Fruit fly (Drosophila melanogaster) whole organism, embryonic: ENCODE data around the gene Dyrk2.

ENCODE experiments used
- ATbp ChIP-seq: fragments of 200-800 bp; sonication (Bioruptor generic); optimal IDR thresholded peaks from 2 replicates; lab custom pipeline; 2017; ENCODE audit warnings: missing biosample characterization, mild to moderate bottlenecking, missing genetic modification characterization, missing genetic modification reagents
- B-H2 ChIP-seq: fragments of 200-800 bp; sonication (Bioruptor generic); optimal IDR thresholded peaks from 2 replicates; lab custom pipeline; 2018; ENCODE audit warnings: missing biosample characterization, mild to moderate bottlenecking, missing genetic modification characterization
- CG10267 ChIP-seq: fragments of 200-800 bp; sonication (Bioruptor generic); optimal IDR thresholded peaks from 2 replicates; lab custom pipeline; 2018; ENCODE audit warnings: missing biosample characterization, mild to moderate bottlenecking, missing genetic modification characterization, moderate library complexity
- CG14965 ChIP-seq: fragments of 200-800 bp; sonication (Bioruptor generic); optimal IDR thresholded peaks from 2 replicates; lab custom pipeline; 2016; ENCODE audit warnings: missing biosample characterization, missing genetic modification characterization, borderline replicate concordance
- CG15696 ChIP-seq: fragments of 200-800 bp; sonication (Bioruptor generic); optimal IDR thresholded peaks from 2 replicates; lab custom pipeline; 2019; ENCODE audit warnings: missing biosample characterization, mild to moderate bottlenecking, missing genetic modification characterization, moderate library complexity
- CG17829 ChIP-seq: fragments of 200-800 bp; optimal IDR thresholded peaks from 2 replicates; lab custom pipeline; 2019; ENCODE audit warnings: missing biosample characterization, mild to moderate bottlenecking, missing genetic modification characterization, moderate library complexity
- CG1792 ChIP-seq: fragments of 200-800 bp; sonication (Bioruptor generic); optimal IDR thresholded peaks from 2 replicates; lab custom pipeline; 2016; ENCODE audit warnings: missing biosample characterization, missing genetic modification characterization
- CG18476 ChIP-seq: fragments of 200-800 bp; sonication (Bioruptor generic); optimal IDR thresholded peaks from 2 replicates; lab custom pipeline; 2016; ENCODE audit warnings: missing biosample characterization, mild to moderate bottlenecking, missing genetic modification characterization
- CG2889 ChIP-seq: fragments of 200-800 bp; sonication (Bioruptor generic); IDR thresholded peaks from 3 replicates; pipeline ENCODE4 v1.3.6; 2022; ENCODE audit warnings: missing biosample characterization, missing genetic modification characterization
- CG31388 ChIP-seq: fragments of 200-800 bp; sonication (Bioruptor generic); optimal IDR thresholded peaks from 2 replicates; lab custom pipeline; 2016; ENCODE audit warnings: missing biosample characterization, missing genetic modification characterization
- CG3281 ChIP-seq: fragments of 200-800 bp; sonication (Bioruptor generic); optimal IDR thresholded peaks from 3 replicates; lab custom pipeline; 2017; ENCODE audit warnings: missing biosample characterization, mild to moderate bottlenecking, missing genetic modification characterization
- CG3726 ChIP-seq: fragments of 200-800 bp; sonication (Bioruptor generic); IDR thresholded peaks from 3 replicates; pipeline ENCODE4, ENCODE4 v1.3.6; 2022; ENCODE audit warnings: missing biosample characterization, missing genetic modification characterization
- CG4360 ChIP-seq: fragments of 200-800 bp; sonication (Bioruptor generic); IDR thresholded peaks from 2 replicates; pipeline ENCODE4 v1.3.6; 2022; ENCODE audit warnings: missing biosample characterization, missing genetic modification characterization
- CG5245 ChIP-seq: fragments of 200-800 bp; sonication (Bioruptor generic); optimal IDR thresholded peaks from 3 replicates; lab custom pipeline; 2016; ENCODE audit warnings: missing biosample characterization, missing genetic modification characterization
- CG6683 ChIP-seq: fragments of 200-800 bp; sonication (Bioruptor generic); optimal IDR thresholded peaks from 2 replicates; lab custom pipeline; 2017; ENCODE audit warnings: missing biosample characterization, mild to moderate bottlenecking, missing genetic modification characterization, missing genetic modification reagents
- CG7839 ChIP-seq: fragments of 200-800 bp; sonication (Bioruptor generic); optimal IDR thresholded peaks from 3 replicates; lab custom pipeline; 2018; ENCODE audit warnings: missing biosample characterization, mild to moderate bottlenecking, missing genetic modification characterization, moderate library complexity
- CG8290 ChIP-seq, 3 experiments: fragments of 200-800 bp; sonication (Bioruptor generic); optimal IDR thresholded peaks; 2 replicates each; lab custom pipeline; 2016 to 2019; ENCODE audit warnings: missing biosample characterization in 3 of 3, missing genetic modification characterization in 3 of 3, mild to moderate bottlenecking in 2 of 3, moderate library complexity in 1 of 3
- CG9437 ChIP-seq: fragments of 200-800 bp; sonication (Bioruptor generic); optimal IDR thresholded peaks from 2 replicates; lab custom pipeline; 2018; ENCODE audit warnings: missing biosample characterization, mild to moderate bottlenecking, missing genetic modification characterization
- D19A ChIP-seq: fragments of 200-800 bp; optimal IDR thresholded peaks from 3 replicates; lab custom pipeline; 2019; ENCODE audit warnings: missing biosample characterization, mild to moderate bottlenecking, missing genetic modification characterization, moderate library complexity
- Deaf1 ChIP-seq: fragments of 200-800 bp; optimal IDR thresholded peaks from 3 replicates; lab custom pipeline; 2019; ENCODE audit warnings: missing biosample characterization, mild to moderate bottlenecking, missing genetic modification characterization, moderate library complexity
- Dp ChIP-seq: fragments of 200-800 bp; sonication (Bioruptor generic); optimal IDR thresholded peaks from 2 replicates; lab custom pipeline; 2018; ENCODE audit warnings: missing biosample characterization, mild to moderate bottlenecking, missing genetic modification characterization, moderate library complexity
- Elba2 ChIP-seq: fragments of 200-800 bp; sonication (Bioruptor generic); optimal IDR thresholded peaks from 3 replicates; lab custom pipeline; 2016; ENCODE audit warnings: missing biosample characterization, missing genetic modification characterization
- Ets65A ChIP-seq: fragments of 200-800 bp; sonication (Bioruptor generic); peaks from one replicate; lab custom pipeline; 2016; ENCODE audit warnings: missing biosample characterization, missing genetic modification characterization
- Ets97D ChIP-seq: fragments of 200-800 bp; sonication (Bioruptor generic); optimal IDR thresholded peaks from 3 replicates; lab custom pipeline; 2016; ENCODE audit warnings: missing biosample characterization, missing genetic modification characterization
- Hr51 ChIP-seq, 2 experiments: fragments of 200-800 bp; sonication (Bioruptor generic); optimal IDR thresholded peaks; 2 replicates in 1 of 2; 3 replicates in 1 of 2; lab custom pipeline; 2016 to 2018; ENCODE audit warnings: missing biosample characterization in 2 of 2, missing genetic modification characterization in 2 of 2, mild to moderate bottlenecking in 1 of 2, moderate library complexity in 1 of 2
- Lpt ChIP-seq: fragments of >200 bp; optimal IDR thresholded peaks from 2 replicates; lab custom pipeline; 2018; ENCODE audit warnings: missing biosample characterization, missing genetic modification characterization
- Med ChIP-seq: fragments of 200-800 bp; sonication (Bioruptor generic); peaks from one replicate; lab custom pipeline; 2016; ENCODE audit warnings: missing biosample characterization, missing genetic modification characterization, mild to moderate bottlenecking, inconsistent platforms, moderate library complexity
- Opbp ChIP-seq: fragments of 200-800 bp; sonication (Bioruptor generic); IDR thresholded peaks from 3 replicates; pipeline ENCODE4 v1.3.6; 2022; ENCODE audit warnings: missing biosample characterization, missing genetic modification characterization; ENCODE audit not compliant: partially characterized antibody
- Optix ChIP-seq: fragments of 200-800 bp; sonication (Bioruptor generic); IDR thresholded peaks from 3 replicates; pipeline ENCODE4 v1.3.6; 2022; ENCODE audit warnings: missing biosample characterization, missing genetic modification characterization
- Taf1 ChIP-seq: fragments of 200-800 bp; sonication (Bioruptor generic); IDR thresholded peaks from 2 replicates; pipeline ENCODE4 v1.3.6; 2022; ENCODE audit warnings: missing biosample characterization, missing genetic modification characterization
- ab ChIP-seq: fragments of 200-800 bp; sonication (Bioruptor generic); optimal IDR thresholded peaks from 2 replicates; lab custom pipeline; 2016; ENCODE audit warnings: missing biosample characterization, missing genetic modification characterization
- ac ChIP-seq: fragments of 200-800 bp; sonication (Bioruptor generic); optimal IDR thresholded peaks from 3 replicates; lab custom pipeline; 2017; ENCODE audit warnings: missing biosample characterization, mild to moderate bottlenecking, missing genetic modification characterization
- amos ChIP-seq: fragments of 200-800 bp; sonication (Bioruptor generic); IDR thresholded peaks from 2 replicates; pipeline ENCODE4 v1.3.6; 2022; ENCODE audit warnings: missing biosample characterization, missing genetic modification characterization; ENCODE audit not compliant: partially characterized antibody
- crol ChIP-seq: fragments of 200-800 bp; sonication (Bioruptor generic); IDR thresholded peaks from 2 replicates; pipeline ENCODE4 v1.3.6; 2022; ENCODE audit warnings: missing biosample characterization, missing genetic modification characterization
- fd3F ChIP-seq: fragments of 200-800 bp; sonication (Bioruptor generic); optimal IDR thresholded peaks from 2 replicates; lab custom pipeline; 2018; ENCODE audit warnings: missing biosample characterization, mild to moderate bottlenecking, missing genetic modification characterization, moderate library complexity
- fd96Cb ChIP-seq: fragments of 200-800 bp; sonication (Bioruptor generic); optimal IDR thresholded peaks from 2 replicates; lab custom pipeline; 2018; ENCODE audit warnings: missing biosample characterization, mild to moderate bottlenecking, missing genetic modification characterization, moderate library complexity
- gcm ChIP-seq: fragments of 200-800 bp; sonication (Bioruptor generic); optimal IDR thresholded peaks from 2 replicates; lab custom pipeline; 2019; ENCODE audit warnings: missing biosample characterization, mild to moderate bottlenecking, missing genetic modification characterization, moderate library complexity
- hbn ChIP-seq: fragments of 200-800 bp; sonication (Bioruptor generic); IDR thresholded peaks from 2 replicates; pipeline ENCODE4 v1.3.6; 2022; ENCODE audit warnings: missing biosample characterization, missing genetic modification characterization; ENCODE audit not compliant: partially characterized antibody
- jing ChIP-seq: fragments of 200-800 bp; sonication (Bioruptor generic); optimal IDR thresholded peaks from 2 replicates; lab custom pipeline; 2018; ENCODE audit warnings: missing biosample characterization, mild to moderate bottlenecking, missing genetic modification characterization
- knrl ChIP-seq: fragments of 200-800 bp; sonication (Bioruptor generic); IDR thresholded peaks from 3 replicates; pipeline ENCODE4 v1.3.6; 2022; ENCODE audit warnings: missing biosample characterization, missing genetic modification characterization; ENCODE audit not compliant: partially characterized antibody
- lab ChIP-seq: fragments of 200-800 bp; sonication (Bioruptor generic); optimal IDR thresholded peaks from 3 replicates; lab custom pipeline; 2017; ENCODE audit warnings: missing biosample characterization, missing genetic modification characterization, mild to moderate bottlenecking, moderate library complexity, missing genetic modification reagents
- nerfin-1 ChIP-seq: fragments of 200-800 bp; sonication (Bioruptor generic); optimal IDR thresholded peaks from 3 replicates; lab custom pipeline; 2019; ENCODE audit warnings: missing biosample characterization, mild to moderate bottlenecking, missing genetic modification characterization, moderate library complexity
- pho ChIP-seq: fragments of 200-800 bp; sonication (Bioruptor generic); optimal IDR thresholded peaks from 2 replicates; lab custom pipeline; 2016; ENCODE audit warnings: missing biosample characterization, missing genetic modification characterization
- salm ChIP-seq: fragments of 200-800 bp; sonication (Bioruptor generic); optimal IDR thresholded peaks from 2 replicates; lab custom pipeline; 2018; ENCODE audit warnings: missing biosample characterization, mild to moderate bottlenecking, missing genetic modification characterization
- sd ChIP-seq: fragments of 200-800 bp; sonication (Bioruptor generic); optimal IDR thresholded peaks from 3 replicates; lab custom pipeline; 2018; ENCODE audit warnings: missing biosample characterization, mild to moderate bottlenecking, missing genetic modification characterization, moderate library complexity
- sima ChIP-seq: fragments of 200-800 bp; sonication (Bioruptor generic); optimal IDR thresholded peaks from 2 replicates; lab custom pipeline; 2016; ENCODE audit warnings: missing biosample characterization, missing genetic modification characterization
- tgo ChIP-seq: fragments of 200-800 bp; sonication (Bioruptor generic); IDR thresholded peaks from 3 replicates; pipeline ENCODE4 v1.3.6; 2022; ENCODE audit warnings: missing biosample characterization, missing genetic modification characterization
- tin ChIP-seq: fragments of 200-800 bp; sonication (Bioruptor generic); optimal IDR thresholded peaks from 3 replicates; lab custom pipeline; 2016; ENCODE audit warnings: missing biosample characterization, missing genetic modification characterization
- tio ChIP-seq: fragments of 200-800 bp; sonication (Bioruptor generic); optimal IDR thresholded peaks from 2 replicates; lab custom pipeline; 2017; ENCODE audit warnings: missing biosample characterization, missing genetic modification characterization, inconsistent platforms
- wor ChIP-seq: fragments of 200-800 bp; sonication (Bioruptor generic); IDR thresholded peaks from 2 replicates; pipeline ENCODE4 v1.3.6; 2022; ENCODE audit warnings: missing biosample characterization, missing genetic modification characterization

The Dyrk2 gene

dm6 chr2L:14141238-14141637 lies 92.7 kb downstream of the Dyrk2 start (continued):
- TF ChIP-seq B-H2 (GFP tag; lab: Kevin White, UChicago), result no peak
- no peak for TF ChIP-seq Dp (GFP tag; lab: Kevin White, UChicago)
- no peak for TF ChIP-seq Deaf1
- TF ChIP-seq crol, result no peak
- no peak for TF ChIP-seq ab (GFP tag; lab: Kevin White, UChicago)
- TF ChIP-seq wor (GFP tag; lab: Robert Waterston, UW), result no peak
- no peak for TF ChIP-seq tin (GFP tag; lab: Kevin White, UChicago)
- no peak for TF ChIP-seq CG3726 (GFP tag; lab: Robert Waterston, UW)
- no peak for TF ChIP-seq CG4360 (GFP tag; lab: Robert Waterston, UW)
- no peak for TF ChIP-seq CG10267 (tag; lab: Kevin White, UChicago)
- no peak for TF ChIP-seq Elba2 (GFP tag; lab: Kevin White, UChicago)
- peak; percentile 76 for TF ChIP-seq lab
- TF ChIP-seq CG8290 (GFP tag; optimal IDR thresholded peaks at IDR 0.05; lab: Kevin White, UChicago), result no peak
- peak in 1 of 2 experiments; percentile 60 for TF ChIP-seq CG8290 (tag; optimal IDR thresholded peaks at IDR 0.05; lab: Kevin White, UChicago)
- no peak for TF ChIP-seq sima (GFP tag; lab: Kevin White, UChicago)
- no peak for TF ChIP-seq Optix (GFP tag; lab: Robert Waterston, UW)
- TF ChIP-seq ATbp (GFP tag; lab: Kevin White, UChicago), result peak; percentile 31
- TF ChIP-seq CG5245 (GFP tag; lab: Kevin White, UChicago), result no peak
- no peak for TF ChIP-seq pho
- no peak for TF ChIP-seq ac (GFP tag; lab: Kevin White, UChicago)
- TF ChIP-seq Taf1 (GFP tag; lab: Robert Waterston, UW), result peak; percentile 17; the same call in 1 of the 2 replicates
- TF ChIP-seq Ets65A, result no peak
- TF ChIP-seq Med, result peak; percentile 85
- TF ChIP-seq gcm (GFP tag; lab: Kevin White, UChicago), result no peak
- peak; percentile 61 for TF ChIP-seq CG7839 (tag; lab: Kevin White, UChicago)
- no peak for TF ChIP-seq nerfin-1
- TF ChIP-seq CG31388 (GFP tag; lab: Kevin White, UChicago), result no peak
- no peak for TF ChIP-seq CG9437 (GFP tag; lab: Kevin White, UChicago)
- TF ChIP-seq Lpt (GFP tag; lab: Kevin White, UChicago), result no peak
- TF ChIP-seq fd96Cb, result peak; percentile 2
- TF ChIP-seq CG14965 (GFP tag; lab: Kevin White, UChicago), result no peak
- TF ChIP-seq CG17829, result no peak
- no peak for TF ChIP-seq sd (tag; lab: Kevin White, UChicago)
- no peak for TF ChIP-seq Ets97D (GFP tag; lab: Kevin White, UChicago)
- TF ChIP-seq CG6683 (GFP tag; lab: Kevin White, UChicago), result peak; percentile 24
- TF ChIP-seq tgo (GFP tag; lab: Robert Waterston, UW), result peak; percentile 54; the same call in 2 of the 3 replicates
- no peak for TF ChIP-seq D19A (tag; lab: Kevin White, UChicago)
- no peak for TF ChIP-seq hbn (GFP tag; lab: Robert Waterston, UW)
- TF ChIP-seq CG18476 (GFP tag; lab: Kevin White, UChicago), result peak; percentile 10
- no peak for TF ChIP-seq Opbp (GFP tag; lab: Robert Waterston, UW)
- no peak for TF ChIP-seq CG1792 (GFP tag; lab: Kevin White, UChicago)
- TF ChIP-seq salm (tag; lab: Kevin White, UChicago), result no peak
- no peak for TF ChIP-seq CG15696 (tag; lab: Kevin White, UChicago)
- TF ChIP-seq jing, result no peak
- no peak for TF ChIP-seq knrl (GFP tag; lab: Robert Waterston, UW)
- no peak for TF ChIP-seq amos (GFP tag; lab: Robert Waterston, UW)
- peak in 1 of 2 experiments; percentile 54 for TF ChIP-seq Hr51 (GFP tag; optimal IDR thresholded peaks at IDR 0.05; lab: Kevin White, UChicago)
- peak; percentile 62 for TF ChIP-seq CG3281 (GFP tag; lab: Kevin White, UChicago)
- TF ChIP-seq CG2889 (GFP tag; lab: Robert Waterston, UW), result no peak
- peak; percentile 6 for TF ChIP-seq tio (GFP tag; lab: Kevin White, UChicago)
- no peak for TF ChIP-seq fd3F
